Worm (Caenorhabditis elegans): ENCODE data around the gene str-68.
A peak's percentile ranks its signal among the peaks of the same experiment; 100 is the strongest.

The str-68 gene

ce11 chrV:3107450-3107849, at the start of gene str-68:
TSS of gene str-68 (minus strand) at chrV:3107550.
- TF ChIP-seq mec-3 (tag; optimal IDR thresholded peaks at IDR 0.05; ENCODE audit: borderline replicate concordance) (no peak), lin-11 (tag; optimal IDR thresholded peaks at IDR 0.05) (no peak), F13H6.1 (tag; optimal IDR thresholded peaks at IDR 0.05) (no peak), che-1 (tag; optimal IDR thresholded peaks at IDR 0.05) (no peak), K09A11.1 (tag; optimal IDR thresholded peaks at IDR 0.05; ENCODE audit: insufficient read depth) (no peak), elt-2 (tag; optimal IDR thresholded peaks at IDR 0.05) (no peak), pha-2 (tag; optimal IDR thresholded peaks at IDR 0.05) (no peak), ttx-3 (tag; optimal IDR thresholded peaks at IDR 0.05) (no peak), Y22D7AL.16 (tag; optimal IDR thresholded peaks at IDR 0.05) (no peak), fax-1 (tag; optimal IDR thresholded peaks at IDR 0.05) (no peak), dve-1 (tag; optimal IDR thresholded peaks at IDR 0.05) (no peak), ceh-9 (tag; optimal IDR thresholded peaks at IDR 0.05) (no peak), C08G9.2 (tag; optimal IDR thresholded peaks at IDR 0.05) (no peak), hlh-8 (tag; optimal IDR thresholded peaks at IDR 0.05) (no peak), ceh-30 (tag; optimal IDR thresholded peaks at IDR 0.05) (no peak), dmd-4 (tag; optimal IDR thresholded peaks at IDR 0.05; ENCODE audit: borderline replicate concordance) (no peak), ceh-34 (tag; optimal IDR thresholded peaks at IDR 0.05) (no peak), ceh-6 (GFP tag; optimal IDR thresholded peaks at IDR 0.05) (no peak)

- TF ChIP-seq eyg-1 (tag; optimal IDR thresholded peaks at IDR 0.05), result no peak
- no peak for TF ChIP-seq rnt-1 (tag; optimal IDR thresholded peaks at IDR 0.05)
- TF ChIP-seq ceh-48 (tag; optimal IDR thresholded peaks at IDR 0.05), result no peak
- TF ChIP-seq zip-5 (tag; optimal IDR thresholded peaks at IDR 0.05), result no peak
- TF ChIP-seq tbx-7 (tag; optimal IDR thresholded peaks at IDR 0.05), result no peak
- TF ChIP-seq C38D4.7 (GFP tag; optimal IDR thresholded peaks at IDR 0.05), result no peak
- no peak for TF ChIP-seq pros-1 (tag; optimal IDR thresholded peaks at IDR 0.05)
- no peak for TF ChIP-seq hlh-15 (tag; optimal IDR thresholded peaks at IDR 0.05)
- TF ChIP-seq gmeb-2 (tag; optimal IDR thresholded peaks at IDR 0.05), result no peak
These were observed 49.4 kb upstream of the str-68 start, which contains the start of gene exh-1 for ce11 chrV:3156786-3157185. TSS of gene exh-1 (plus strand) at chrV:3157086.

ce11 chrV:3155072-3155471, 47.7 kb upstream of the str-68 start, which contains the start of gene srab-7:
TSS of gene srab-7 (minus strand) at chrV:3155172.
- no peak for TF ChIP-seq tbx-7 (tag; optimal IDR thresholded peaks at IDR 0.05)

- TF ChIP-seq nhr-232 (tag; optimal IDR thresholded peaks at IDR 0.05), result no peak
- no peak for TF ChIP-seq ahr-1 (tag; optimal IDR thresholded peaks at IDR 0.05)
- no peak for TF ChIP-seq eyg-1 (tag; optimal IDR thresholded peaks at IDR 0.05)
- no peak for TF ChIP-seq C38D4.7 (GFP tag; optimal IDR thresholded peaks at IDR 0.05)
- TF ChIP-seq ceh-6 (GFP tag; optimal IDR thresholded peaks at IDR 0.05), result no peak
- no peak for TF ChIP-seq hlh-8 (tag; optimal IDR thresholded peaks at IDR 0.05)
- no peak for TF ChIP-seq pax-1 (tag; optimal IDR thresholded peaks at IDR 0.05)
- TF ChIP-seq fkh-10 (GFP tag; optimal IDR thresholded peaks at IDR 0.05), result no peak
- TF ChIP-seq mec-3 (tag; optimal IDR thresholded peaks at IDR 0.05; ENCODE audit: borderline replicate concordance), result no peak
These were observed 44.5 kb upstream of the str-68 start, which contains the start of gene srab-6 for ce11 chrV:3151862-3152261. TSS of gene srab-6 (minus strand) at chrV:3151962.

- TF ChIP-seq sdc-2 (tag; optimal IDR thresholded peaks at IDR 0.05) (peak; percentile 6), ref-2 (tag; optimal IDR thresholded peaks at IDR 0.05) (peak; percentile 22), ceh-31 (tag; optimal IDR thresholded peaks at IDR 0.05) (peak; percentile 9), hlh-8 (tag; optimal IDR thresholded peaks at IDR 0.05) (no peak), ceh-34 (tag; optimal IDR thresholded peaks at IDR 0.05) (peak; percentile 29), elt-2 (tag; optimal IDR thresholded peaks at IDR 0.05) (no peak)
These were observed 42.6 kb upstream of the str-68 start for ce11 chrV:3149910-3150428.

Data from whole organism, late embryonic.